Fruit fly (Drosophila melanogaster): ENCODE data around the gene rdgA.

The rdgA gene

DNA sequence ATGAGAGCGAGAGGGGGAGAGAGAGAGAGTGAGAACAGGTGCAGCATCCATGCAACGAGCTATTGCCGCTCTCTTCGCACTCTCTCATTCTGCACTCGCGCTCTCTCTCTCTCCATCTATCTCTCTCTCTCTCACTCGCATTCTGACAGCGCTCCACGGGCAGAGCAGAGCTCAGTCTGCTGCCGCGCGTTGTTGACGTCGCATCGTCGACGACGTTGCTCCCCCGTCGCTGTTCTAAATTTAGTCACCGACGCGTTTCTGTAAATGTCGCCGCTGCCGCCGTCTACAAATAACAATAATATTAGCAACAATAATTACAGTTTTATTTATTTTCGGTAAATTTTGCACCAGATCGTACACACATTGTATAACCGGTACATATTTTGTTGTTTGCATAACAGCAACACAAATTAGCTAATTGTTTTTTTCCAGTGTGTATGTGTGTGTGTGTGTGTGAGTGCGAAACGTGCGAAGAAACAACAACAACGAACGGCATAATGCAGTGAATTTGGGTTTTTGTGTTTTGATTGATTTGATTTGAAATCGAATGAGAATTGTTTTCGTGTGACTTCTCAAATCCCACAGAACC is 135.7 kb downstream of the rdgA start (continued):
- TF ChIP-seq CG12299 (tag; optimal IDR thresholded peaks at IDR 0.05) = no peak
- TF ChIP-seq Opbp (GFP tag; IDR thresholded peaks at IDR 0.05; ENCODE audit: partially characterized antibody) = no peak; the same call in 2 of the 3 replicates
- TF ChIP-seq CG9932 (GFP tag; IDR thresholded peaks at IDR 0.05) = peak; percentile 20; the same call in 1 of the 2 replicates
- TF ChIP-seq salm (tag; optimal IDR thresholded peaks at IDR 0.05) = no peak
- no peak for TF ChIP-seq Aef1 (GFP tag; IDR thresholded peaks at IDR 0.05)
- TF ChIP-seq CG1603 (tag; optimal IDR thresholded peaks at IDR 0.05) = peak; percentile 56
- no peak for TF ChIP-seq tgo (GFP tag; IDR thresholded peaks at IDR 0.05)
- no peak for TF ChIP-seq Awh (GFP tag; IDR thresholded peaks at IDR 0.05)
- TF ChIP-seq tna (GFP tag; IDR thresholded peaks at IDR 0.05; ENCODE audit: partially characterized antibody) = peak; percentile 32; the same call in 1 of the 2 replicates
- no peak for TF ChIP-seq CG15696 (tag; optimal IDR thresholded peaks at IDR 0.05)
- TF ChIP-seq Deaf1 (tag; optimal IDR thresholded peaks at IDR 0.05) = no peak
- no peak for TF ChIP-seq ato (GFP tag; IDR thresholded peaks at IDR 0.05; ENCODE audit: partially characterized antibody)
- TF ChIP-seq pnt (GFP tag; optimal IDR thresholded peaks at IDR 0.05) = no peak
- TF ChIP-seq CrebB (tag; optimal IDR thresholded peaks at IDR 0.05) = no peak
- no peak for TF ChIP-seq CG8089 (GFP tag; optimal IDR thresholded peaks at IDR 0.05)
- no peak for TF ChIP-seq BEAF-32 (GFP tag; optimal IDR thresholded peaks at IDR 0.05)
- TF ChIP-seq Taf1 (GFP tag; IDR thresholded peaks at IDR 0.05) = no peak
- TF ChIP-seq CG11093 (GFP tag; IDR thresholded peaks at IDR 0.05) = no peak
- TF ChIP-seq CG13775 (GFP tag; optimal IDR thresholded peaks at IDR 0.05) = no peak
- TF ChIP-seq odd (GFP tag; optimal IDR thresholded peaks at IDR 0.05) = no peak
- no peak for TF ChIP-seq NC2β (GFP tag; optimal IDR thresholded peaks at IDR 0.05)
- no peak for TF ChIP-seq emc (GFP tag; optimal IDR thresholded peaks at IDR 0.05)
- no peak for TF ChIP-seq CG6765 (GFP tag; optimal IDR thresholded peaks at IDR 0.05)
- TF ChIP-seq Ets65A (GFP tag) = peak; percentile 88
- TF ChIP-seq ara (GFP tag; IDR thresholded peaks at IDR 0.05) = no peak
- no peak for TF ChIP-seq HHEX (GFP tag; optimal IDR thresholded peaks at IDR 0.05)
- TF ChIP-seq CG12104 (GFP tag; optimal IDR thresholded peaks at IDR 0.05) = no peak
- no peak for TF ChIP-seq CG1647 (GFP tag; optimal IDR thresholded peaks at IDR 0.05)
- no peak for TF ChIP-seq CG3847 (GFP tag; IDR thresholded peaks at IDR 0.05)
- TF ChIP-seq lov (optimal IDR thresholded peaks at IDR 0.05) = no peak
- peak; percentile 16; the same call in 1 of the 3 replicates for TF ChIP-seq lov (GFP tag; IDR thresholded peaks at IDR 0.05)
- no peak for TF ChIP-seq crp (GFP tag; optimal IDR thresholded peaks at IDR 0.05)
- TF ChIP-seq CG30020 (tag; optimal IDR thresholded peaks at IDR 0.05) = no peak
- TF ChIP-seq lab (GFP tag; optimal IDR thresholded peaks at IDR 0.05) = peak; percentile 51
- TF ChIP-seq CG12236 (GFP tag; optimal IDR thresholded peaks at IDR 0.05) = no peak
- TF ChIP-seq phol (tag; optimal IDR thresholded peaks at IDR 0.05) = peak; percentile 44
- TF ChIP-seq CG16815 (GFP tag; optimal IDR thresholded peaks at IDR 0.05) = no peak
- no peak for TF ChIP-seq CG11398 (GFP tag; optimal IDR thresholded peaks at IDR 0.05)
- no peak for TF ChIP-seq jumu (GFP tag; optimal IDR thresholded peaks at IDR 0.05)
- no peak for TF ChIP-seq chm (GFP tag; IDR thresholded peaks at IDR 0.05)
- no peak for TF ChIP-seq CG3065 (GFP tag; optimal IDR thresholded peaks at IDR 0.05)
- no peak for TF ChIP-seq CG33557 (GFP tag; optimal IDR thresholded peaks at IDR 0.05)
- no peak for TF ChIP-seq Rx (GFP tag; IDR thresholded peaks at IDR 0.05)
- no peak for TF ChIP-seq ems (GFP tag; optimal IDR thresholded peaks at IDR 0.05)
- TF ChIP-seq Usf (GFP tag; optimal IDR thresholded peaks at IDR 0.05) = no peak
- TF ChIP-seq NfI (GFP tag; optimal IDR thresholded peaks at IDR 0.05) = no peak
- no peak for TF ChIP-seq Dp (GFP tag; optimal IDR thresholded peaks at IDR 0.05)
- peak; percentile 96; the same call in 3 of the 4 replicates for TF ChIP-seq chinmo (GFP tag; IDR thresholded peaks at IDR 0.05; ENCODE audit: partially characterized antibody)
- TF ChIP-seq ac (GFP tag; optimal IDR thresholded peaks at IDR 0.05) = no peak
- TF ChIP-seq pum (GFP tag; optimal IDR thresholded peaks at IDR 0.05) = no peak
- TF ChIP-seq Gug (GFP tag; IDR thresholded peaks at IDR 0.05) = no peak

All from whole organism, embryonic.